Worm (Caenorhabditis elegans) whole organism, mixed stage, embryonic: ENCODE data around the gene ZK154.6.

ENCODE experiments used
- M03D4.4 ChIP-seq: sonication (generic microtip); optimal IDR thresholded peaks from 2 replicates; lab custom pipeline; 2017; ENCODE audit warnings: mild to moderate bottlenecking, missing genetic modification characterization, missing compliant biosample characterization
- bed-3 ChIP-seq: fragments of 200-800 bp; sonication (Bioruptor generic); optimal IDR thresholded peaks from 3 replicates; lab custom pipeline; 2018; ENCODE audit warnings: mild to moderate bottlenecking, missing genetic modification characterization, moderate library complexity, missing compliant biosample characterization
- blmp-1 ChIP-seq: fragments of 150-350 bp; optimal IDR thresholded peaks from 2 replicates; lab custom pipeline; 2014; ENCODE audit warnings: missing biosample characterization, missing genetic modification characterization
- ceh-39 ChIP-seq: fragments of 150-350 bp; optimal IDR thresholded peaks from 2 replicates; lab custom pipeline; 2014; ENCODE audit warnings: missing biosample characterization, missing genetic modification characterization
- ceh-43 ChIP-seq: fragments of 200-800 bp; sonication (Bioruptor generic); optimal IDR thresholded peaks from 2 replicates; lab custom pipeline; 2018; ENCODE audit warnings: mild to moderate bottlenecking, missing genetic modification characterization, moderate library complexity, missing compliant biosample characterization
- ceh-83 ChIP-seq: fragments of 200-800 bp; sonication (Bioruptor generic); optimal IDR thresholded peaks from 2 replicates; lab custom pipeline; 2018; ENCODE audit warnings: mild to moderate bottlenecking, missing genetic modification characterization, missing compliant biosample characterization
- ces-1 ChIP-seq: fragments of 150-350 bp; optimal IDR thresholded peaks from 2 replicates; lab custom pipeline; 2014; ENCODE audit warnings: missing biosample characterization, missing genetic modification reagents, missing genetic modification characterization
- cnd-1 ChIP-seq: fragments of 200-800 bp; sonication (Bioruptor generic); optimal IDR thresholded peaks from 2 replicates; lab custom pipeline; 2018; ENCODE audit warnings: mild to moderate bottlenecking, missing genetic modification characterization, missing compliant biosample characterization
- drap-1 ChIP-seq: fragments of 200-800 bp; sonication (Bioruptor generic); optimal IDR thresholded peaks from 3 replicates; lab custom pipeline; 2018; ENCODE audit warnings: mild to moderate bottlenecking, missing genetic modification characterization, missing compliant biosample characterization
- elt-1 ChIP-seq: sonication (generic microtip); optimal IDR thresholded peaks from 2 replicates; lab custom pipeline; 2017; ENCODE audit warnings: missing genetic modification characterization, mild to moderate bottlenecking, missing compliant biosample characterization, antibody characterized with exemption, moderate library complexity, borderline replicate concordance; ENCODE audit not compliant: insufficient read depth
- elt-3 ChIP-seq: fragments of 150-350 bp; optimal IDR thresholded peaks from 2 replicates; lab custom pipeline; 2014; ENCODE audit warnings: missing biosample characterization, missing genetic modification characterization
- hlh-1 ChIP-seq: fragments of 150-350 bp; optimal IDR thresholded peaks from 2 replicates; lab custom pipeline; 2014; ENCODE audit warnings: missing biosample characterization, missing genetic modification reagents, missing genetic modification characterization
- lin-13 ChIP-seq: fragments of 150-350 bp; optimal IDR thresholded peaks from 2 replicates; lab custom pipeline; 2014; ENCODE audit warnings: missing biosample characterization, missing genetic modification characterization
- lin-32 ChIP-seq: fragments of 200-800 bp; sonication (Bioruptor generic); optimal IDR thresholded peaks from 2 replicates; lab custom pipeline; 2018; ENCODE audit warnings: mild to moderate bottlenecking, missing genetic modification characterization, missing compliant biosample characterization
- mab-5 ChIP-seq: fragments of 150-350 bp; optimal IDR thresholded peaks from 2 replicates; lab custom pipeline; 2014; ENCODE audit warnings: missing biosample characterization, missing genetic modification characterization
- mep-1 ChIP-seq: fragments of 150-350 bp; optimal IDR thresholded peaks from 2 replicates; lab custom pipeline; 2017; ENCODE audit warnings: missing biosample characterization, missing genetic modification reagents, missing genetic modification characterization, inconsistent platforms
- mls-2 ChIP-seq: sonication (generic microtip); optimal IDR thresholded peaks from 2 replicates; lab custom pipeline; 2016; ENCODE audit warnings: mild to moderate bottlenecking, missing genetic modification characterization, moderate library complexity, missing compliant biosample characterization
- nhr-2 ChIP-seq: fragments of 150-350 bp; optimal IDR thresholded peaks from 2 replicates; lab custom pipeline; 2014; ENCODE audit warnings: missing biosample characterization, missing genetic modification characterization
- nhr-237 ChIP-seq: fragments of 150-350 bp; optimal IDR thresholded peaks from 2 replicates; lab custom pipeline; 2014; ENCODE audit warnings: missing biosample characterization, missing genetic modification characterization
- nhr-28 ChIP-seq: fragments of 150-350 bp; optimal IDR thresholded peaks from 2 replicates; lab custom pipeline; 2014; ENCODE audit warnings: missing biosample characterization, missing genetic modification characterization
- nhr-76 ChIP-seq: sonication (generic microtip); optimal IDR thresholded peaks from 2 replicates; lab custom pipeline; 2017; ENCODE audit warnings: missing biosample characterization, missing genetic modification characterization
- pha-4 ChIP-seq: fragments of 150-350 bp; optimal IDR thresholded peaks from 2 replicates; lab custom pipeline; 2018; ENCODE audit warnings: missing biosample characterization, missing genetic modification reagents, missing genetic modification characterization
- sem-2 ChIP-seq: fragments of 200-800 bp; sonication (Bioruptor generic); optimal IDR thresholded peaks from 2 replicates; lab custom pipeline; 2018; ENCODE audit warnings: mild to moderate bottlenecking, missing genetic modification characterization, missing compliant biosample characterization
- snpc-4 ChIP-seq: fragments of 150-350 bp; optimal IDR thresholded peaks from 2 replicates; lab custom pipeline; 2014; ENCODE audit warnings: missing biosample characterization, missing genetic modification characterization
- sptf-1 ChIP-seq: sonication (generic microtip); optimal IDR thresholded peaks from 2 replicates; lab custom pipeline; 2017; ENCODE audit warnings: mild to moderate bottlenecking, missing genetic modification characterization, moderate library complexity, missing compliant biosample characterization
- tbx-8 ChIP-seq: fragments of 200-800 bp; sonication (Bioruptor generic); optimal IDR thresholded peaks from 2 replicates; lab custom pipeline; 2018; ENCODE audit warnings: mild to moderate bottlenecking, missing genetic modification characterization, moderate library complexity, missing compliant biosample characterization
- unc-39 ChIP-seq: fragments of 150-350 bp; optimal IDR thresholded peaks from 2 replicates; lab custom pipeline; 2014; ENCODE audit warnings: missing biosample characterization, missing genetic modification characterization
- unc-62 ChIP-seq: fragments of 150-350 bp; optimal IDR thresholded peaks from 2 replicates; lab custom pipeline; 2014; ENCODE audit warnings: missing biosample characterization, missing genetic modification reagents, missing genetic modification characterization
- zip-8 ChIP-seq: fragments of 150-350 bp; optimal IDR thresholded peaks from 2 replicates; lab custom pipeline; 2014; ENCODE audit warnings: missing biosample characterization, missing genetic modification characterization

ZK154.6 gene

ce11 chrX:7779527-7780033 is 13.8 kb downstream of the ZK154.6 start, which contains the start of gene ZK154.1:
ZK154.1 (plus strand) TSS chrX:7779577.
- no peak for TF ChIP-seq ceh-83
- no peak for TF ChIP-seq sem-2 (GFP tag; lab: Kevin White, UChicago)
- no peak for TF ChIP-seq M03D4.4 (tag; lab: Kevin White, UChicago)
- no peak for TF ChIP-seq mep-1 (tag; lab: Kevin White, UChicago)
- no peak for TF ChIP-seq zip-8 (tag; lab: Kevin White, UChicago)
- no peak for TF ChIP-seq drap-1 (GFP tag; lab: Kevin White, UChicago)
- no peak for TF ChIP-seq unc-62
- no peak for TF ChIP-seq elt-3 (tag; lab: Kevin White, UChicago)
- TF ChIP-seq pha-4 (tag; lab: Kevin White, UChicago), result no peak
- no peak for TF ChIP-seq ceh-39 (tag; lab: Kevin White, UChicago)
- TF ChIP-seq mls-2 (tag; lab: Kevin White, UChicago), result no peak
- no peak for TF ChIP-seq blmp-1 (tag; lab: Kevin White, UChicago)
- no peak for TF ChIP-seq elt-1 (tag; lab: Kevin White, UChicago)
- TF ChIP-seq nhr-28 (tag; lab: Kevin White, UChicago), result no peak
- no peak for TF ChIP-seq snpc-4 (tag; lab: Kevin White, UChicago)
- TF ChIP-seq, all 35 proteins: peak for 0

ce11 chrX:7778786-7779185 is 14.6 kb downstream of the ZK154.6 start:
- no peak for TF ChIP-seq elt-3 (tag; lab: Kevin White, UChicago)
- TF ChIP-seq hlh-1 (tag; lab: Kevin White, UChicago), result no peak
- TF ChIP-seq ceh-43 (GFP tag; lab: Kevin White, UChicago), result no peak
- no peak for TF ChIP-seq zip-8 (tag; lab: Kevin White, UChicago)

ce11 chrX:7776509-7777001 is 16.8 kb downstream of the ZK154.6 start, which contains the start of gene mec-7:
mec-7 (minus strand) TSS chrX:7776689.
- no peak for TF ChIP-seq mls-2 (tag; lab: Kevin White, UChicago)
- no peak for TF ChIP-seq ces-1 (GFP tag; lab: Kevin White, UChicago)
- TF ChIP-seq lin-13 (tag; lab: Kevin White, UChicago), result no peak
- no peak for TF ChIP-seq elt-3 (tag; lab: Kevin White, UChicago)
- no peak for TF ChIP-seq blmp-1 (tag; lab: Kevin White, UChicago)
- TF ChIP-seq unc-39 (tag; lab: Kevin White, UChicago), result no peak
- TF ChIP-seq elt-1 (tag; lab: Kevin White, UChicago), result no peak
- no peak for TF ChIP-seq M03D4.4 (tag; lab: Kevin White, UChicago)
- no peak for TF ChIP-seq ceh-83
- TF ChIP-seq mab-5 (tag; lab: Kevin White, UChicago), result no peak
- no peak for TF ChIP-seq zip-8 (tag; lab: Kevin White, UChicago)
- TF ChIP-seq drap-1 (GFP tag; lab: Kevin White, UChicago), result no peak
- no peak for TF ChIP-seq ceh-39 (tag; lab: Kevin White, UChicago)
- TF ChIP-seq mep-1 (tag; lab: Kevin White, UChicago), result no peak
- TF ChIP-seq pha-4 (tag; lab: Kevin White, UChicago), result no peak
- TF ChIP-seq nhr-2 (tag; lab: Kevin White, UChicago), result no peak
- TF ChIP-seq nhr-28 (tag; lab: Kevin White, UChicago), result no peak
- TF ChIP-seq cnd-1 (tag; lab: Kevin White, UChicago), result no peak

- peak; percentile 21 for TF ChIP-seq sptf-1 (tag; lab: Kevin White, UChicago)
- no peak for TF ChIP-seq lin-32 (GFP tag; lab: Kevin White, UChicago)
- TF ChIP-seq elt-1 (tag; lab: Kevin White, UChicago), result peak; percentile 83
Measured at ce11 chrX:7773714-7774318, 19.5 kb downstream of the ZK154.6 start.

- no peak for TF ChIP-seq elt-1 (tag; lab: Kevin White, UChicago)
- no peak for TF ChIP-seq unc-62
- TF ChIP-seq pha-4 (tag; lab: Kevin White, UChicago), result no peak
- TF ChIP-seq zip-8 (tag; lab: Kevin White, UChicago), result no peak
- no peak for TF ChIP-seq nhr-76 (tag; lab: Kevin White, UChicago)
- TF ChIP-seq blmp-1 (tag; lab: Kevin White, UChicago), result no peak
- TF ChIP-seq sptf-1 (tag; lab: Kevin White, UChicago), result no peak
- TF ChIP-seq mab-5 (tag; lab: Kevin White, UChicago), result no peak
- no peak for TF ChIP-seq ces-1 (GFP tag; lab: Kevin White, UChicago)
- no peak for TF ChIP-seq bed-3 (GFP tag; lab: Kevin White, UChicago)
- TF ChIP-seq tbx-8 (GFP tag; lab: Kevin White, UChicago), result no peak
- no peak for TF ChIP-seq drap-1 (GFP tag; lab: Kevin White, UChicago)
- TF ChIP-seq nhr-28 (tag; lab: Kevin White, UChicago), result no peak
- no peak for TF ChIP-seq sem-2 (GFP tag; lab: Kevin White, UChicago)
- TF ChIP-seq unc-39 (tag; lab: Kevin White, UChicago), result no peak
- TF ChIP-seq snpc-4 (tag; lab: Kevin White, UChicago), result no peak
- TF ChIP-seq nhr-237, result no peak
- TF ChIP-seq elt-3 (tag; lab: Kevin White, UChicago), result no peak
- no peak for TF ChIP-seq mep-1 (tag; lab: Kevin White, UChicago)
- TF ChIP-seq cnd-1 (tag; lab: Kevin White, UChicago), result no peak
- TF ChIP-seq, all 35 proteins: peak for 0
Measured at ce11 chrX:7752770-7753169, 40.6 kb downstream of the ZK154.6 start, which contains the start of gene deg-1. deg-1 (plus strand) TSS chrX:7753070.
